Worm (Caenorhabditis elegans): ENCODE data around the gene srz-19.

Gene srz-19

DNA sequence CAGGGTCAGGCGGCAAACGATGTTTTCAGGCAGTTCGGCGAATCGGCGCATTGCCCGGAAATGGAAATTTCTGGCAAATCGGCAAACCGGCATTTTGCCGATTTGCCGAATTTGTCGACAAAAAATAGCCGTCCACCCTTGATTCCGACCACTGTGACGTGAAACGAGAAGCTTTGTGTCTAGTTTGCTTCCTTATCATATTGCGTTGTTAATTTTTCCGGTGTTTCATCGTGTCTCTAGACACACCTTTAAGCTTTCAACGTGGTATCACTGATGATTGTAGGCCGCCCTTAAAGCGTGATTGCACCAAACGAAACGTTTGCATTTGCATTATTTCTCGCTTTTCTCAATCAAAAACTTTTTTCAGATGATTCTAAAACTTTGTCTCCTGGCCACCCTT is 17.5 kb downstream of the srz-19 start, which contains the start of gene clec-71:
clec-71 (plus strand) TSS at position 362 of the 400 bp plus-strand sequence.
- TF ChIP-seq T22C8.4 (GFP tag; IDR thresholded peaks at IDR 0.05): no peak
- TF ChIP-seq ztf-23 (GFP tag; IDR thresholded peaks at IDR 0.05): no peak

DNA sequence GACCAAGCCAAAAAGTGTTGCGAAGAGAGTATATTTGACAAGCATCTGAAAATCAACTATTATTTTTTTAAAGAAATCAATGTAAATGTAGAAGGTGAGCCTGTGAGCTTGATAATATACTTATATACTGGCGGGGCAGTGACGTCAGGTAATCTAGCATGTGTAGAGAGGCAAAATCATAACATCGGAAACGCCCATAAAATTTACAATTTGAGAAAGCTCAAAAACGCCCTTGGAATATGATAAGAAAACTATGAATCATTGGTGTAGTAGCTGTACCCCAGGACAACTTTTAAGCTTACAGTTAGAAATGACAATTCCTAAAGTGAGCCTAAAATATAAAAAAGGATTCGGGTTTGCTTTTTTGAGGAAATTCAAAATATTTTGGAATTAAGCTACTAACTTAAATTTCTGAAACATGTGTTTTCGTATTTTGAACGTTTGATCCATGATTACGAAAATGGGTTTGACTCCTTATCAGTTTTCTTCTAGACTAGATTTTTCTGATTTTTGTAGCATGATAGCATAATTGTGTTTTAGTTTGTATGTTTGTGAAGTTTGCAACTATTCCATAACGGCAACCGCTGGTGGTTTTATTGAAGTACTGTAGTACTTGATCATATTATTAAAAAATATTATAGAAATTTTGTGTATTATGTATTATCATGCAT is 22.2 kb downstream of the srz-19 start, which contains the start of gene clec-174:
clec-174 (minus strand) TSS at position 51 of the 671 bp plus-strand sequence.
- no peak for TF ChIP-seq med-1 (GFP tag; optimal IDR thresholded peaks at IDR 0.05; ENCODE audit: insufficient read depth)
- TF ChIP-seq ztf-29 (GFP tag; IDR thresholded peaks at IDR 0.05): no peak
- no peak for TF ChIP-seq tab-1 (GFP tag; IDR thresholded peaks at IDR 0.05)
- TF ChIP-seq cog-1 (tag; optimal IDR thresholded peaks at IDR 0.05): no peak
- TF ChIP-seq klf-2 (GFP tag; conservative IDR thresholded peaks at IDR 0.05): no peak
- no peak for TF ChIP-seq ztf-23 (GFP tag; IDR thresholded peaks at IDR 0.05)
- TF ChIP-seq T22C8.4 (GFP tag; IDR thresholded peaks at IDR 0.05): no peak
- TF ChIP-seq flt-1 (GFP tag; IDR thresholded peaks at IDR 0.05): no peak
- no peak for TF ChIP-seq ref-1 (GFP tag; conservative IDR thresholded peaks at IDR 0.05)

DNA sequence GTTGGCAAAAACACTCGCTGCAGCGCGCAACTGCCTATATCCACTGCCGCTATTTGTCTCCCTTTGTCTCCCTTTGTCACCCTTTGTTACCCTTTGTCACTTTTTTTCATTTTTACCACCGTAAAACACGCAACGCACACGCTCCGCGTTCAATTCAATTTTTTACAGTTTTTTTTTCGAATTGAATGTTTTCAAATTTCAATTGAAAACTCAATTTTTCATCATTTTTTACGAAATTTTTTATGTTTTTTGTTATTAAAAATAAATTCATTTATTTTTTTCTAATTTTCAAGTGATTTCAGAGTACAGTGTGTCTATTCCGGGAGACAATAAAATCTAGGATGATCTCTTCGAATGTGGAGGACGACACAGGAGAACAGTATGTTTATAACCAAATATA is 23.4 kb downstream of the srz-19 start, which contains the start of gene Y46C8AL.11:
Y46C8AL.11 (plus strand) TSS at position 301 of the 400 bp plus-strand sequence.
- TF ChIP-seq cog-1 (tag; optimal IDR thresholded peaks at IDR 0.05): no peak
- no peak for TF ChIP-seq ref-1 (GFP tag; conservative IDR thresholded peaks at IDR 0.05)
- no peak for TF ChIP-seq ztf-29 (GFP tag; IDR thresholded peaks at IDR 0.05)
- no peak for TF ChIP-seq med-1 (GFP tag; optimal IDR thresholded peaks at IDR 0.05; ENCODE audit: insufficient read depth)
- TF ChIP-seq flt-1 (GFP tag; IDR thresholded peaks at IDR 0.05): no peak
- no peak for TF ChIP-seq klf-2 (GFP tag; conservative IDR thresholded peaks at IDR 0.05)
- no peak for TF ChIP-seq ztf-23 (GFP tag; IDR thresholded peaks at IDR 0.05)
- no peak for TF ChIP-seq T22C8.4 (GFP tag; IDR thresholded peaks at IDR 0.05)
- no peak for TF ChIP-seq tab-1 (GFP tag; IDR thresholded peaks at IDR 0.05)

DNA sequence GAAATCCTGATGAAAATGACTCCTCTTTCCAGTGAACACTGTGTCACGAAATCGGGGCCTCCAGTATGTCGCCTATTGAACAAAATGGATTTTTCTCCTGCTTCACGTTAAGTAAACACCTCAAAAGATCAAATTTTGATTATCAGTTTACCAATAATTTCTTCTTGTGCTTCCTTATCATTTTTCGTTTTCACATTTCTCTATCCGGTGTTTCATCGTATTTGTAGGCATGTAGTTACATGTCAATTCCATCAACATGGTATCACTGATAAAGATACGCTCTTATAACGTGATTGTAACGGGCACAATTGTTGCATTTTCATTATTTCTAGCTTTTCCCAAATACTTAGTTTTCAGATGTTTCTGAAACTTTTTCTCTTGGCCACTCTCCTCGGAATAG is 24.9 kb downstream of the srz-19 start, which contains the start of gene clec-72:
clec-72 (plus strand) TSS at position 358 of the 400 bp plus-strand sequence.
- no peak for TF ChIP-seq T22C8.4 (GFP tag; IDR thresholded peaks at IDR 0.05)
- no peak for TF ChIP-seq ref-1 (GFP tag; conservative IDR thresholded peaks at IDR 0.05)
- no peak for TF ChIP-seq flt-1 (GFP tag; IDR thresholded peaks at IDR 0.05)
- TF ChIP-seq ztf-23 (GFP tag; IDR thresholded peaks at IDR 0.05): no peak
- no peak for TF ChIP-seq klf-2 (GFP tag; conservative IDR thresholded peaks at IDR 0.05)
- no peak for TF ChIP-seq tab-1 (GFP tag; IDR thresholded peaks at IDR 0.05)
- TF ChIP-seq ztf-29 (GFP tag; IDR thresholded peaks at IDR 0.05): no peak
- no peak for TF ChIP-seq med-1 (GFP tag; optimal IDR thresholded peaks at IDR 0.05; ENCODE audit: insufficient read depth)
- no peak for TF ChIP-seq cog-1 (tag; optimal IDR thresholded peaks at IDR 0.05)

DNA sequence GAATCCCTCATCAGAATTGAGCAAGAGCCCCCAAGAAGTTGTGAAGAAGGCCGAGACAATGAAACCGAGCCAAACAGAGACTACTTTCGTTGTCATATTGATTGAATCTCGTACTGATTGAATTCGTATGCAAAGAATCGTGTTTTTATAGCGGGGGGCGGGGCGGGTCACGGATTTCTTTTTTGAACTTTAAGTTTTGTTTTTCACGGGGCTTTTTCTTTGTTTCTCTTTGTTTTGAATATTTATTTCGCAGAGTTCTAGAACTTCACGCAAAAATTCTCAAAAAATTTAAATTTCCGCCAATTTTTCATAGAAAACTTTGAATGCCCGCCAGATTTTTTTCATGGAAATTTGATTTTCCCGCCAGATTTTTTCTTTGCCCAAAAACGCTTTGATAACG is 36.5 kb downstream of the srz-19 start, which contains the start of gene clec-73:
clec-73 (minus strand) TSS at position 101 of the 400 bp plus-strand sequence.
- no peak for TF ChIP-seq med-1 (GFP tag; optimal IDR thresholded peaks at IDR 0.05; ENCODE audit: insufficient read depth)

DNA sequence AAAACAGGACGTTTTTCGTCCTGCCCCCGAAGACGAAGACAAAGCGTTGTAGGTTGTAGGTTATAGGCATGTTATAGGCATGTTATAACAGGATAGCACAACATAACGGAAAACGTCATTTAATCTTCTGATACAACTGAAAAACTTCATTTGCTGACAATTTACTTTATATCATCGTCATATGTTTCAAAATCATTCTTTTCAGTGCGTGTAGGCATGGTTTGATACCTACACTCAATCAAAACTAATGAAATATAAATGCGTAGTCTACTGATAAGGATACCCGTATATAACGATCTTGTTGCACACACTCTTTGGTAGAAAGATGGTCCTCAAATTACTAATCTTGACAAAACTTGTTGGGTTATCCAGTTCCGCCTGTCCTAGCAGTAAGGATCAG is 37.1 kb downstream of the srz-19 start, which contains the start of gene clec-74:
clec-74 (plus strand) TSS at position 301 of the 400 bp plus-strand sequence.
- TF ChIP-seq T22C8.4 (GFP tag; IDR thresholded peaks at IDR 0.05) (no peak), ref-1 (GFP tag; conservative IDR thresholded peaks at IDR 0.05) (no peak), ztf-29 (GFP tag; IDR thresholded peaks at IDR 0.05) (no peak), klf-2 (GFP tag; conservative IDR thresholded peaks at IDR 0.05) (no peak), flt-1 (GFP tag; IDR thresholded peaks at IDR 0.05) (no peak), med-1 (GFP tag; optimal IDR thresholded peaks at IDR 0.05; ENCODE audit: insufficient read depth) (no peak), cog-1 (tag; optimal IDR thresholded peaks at IDR 0.05) (no peak), tab-1 (GFP tag; IDR thresholded peaks at IDR 0.05) (no peak), ztf-23 (GFP tag; IDR thresholded peaks at IDR 0.05) (no peak)

DNA sequence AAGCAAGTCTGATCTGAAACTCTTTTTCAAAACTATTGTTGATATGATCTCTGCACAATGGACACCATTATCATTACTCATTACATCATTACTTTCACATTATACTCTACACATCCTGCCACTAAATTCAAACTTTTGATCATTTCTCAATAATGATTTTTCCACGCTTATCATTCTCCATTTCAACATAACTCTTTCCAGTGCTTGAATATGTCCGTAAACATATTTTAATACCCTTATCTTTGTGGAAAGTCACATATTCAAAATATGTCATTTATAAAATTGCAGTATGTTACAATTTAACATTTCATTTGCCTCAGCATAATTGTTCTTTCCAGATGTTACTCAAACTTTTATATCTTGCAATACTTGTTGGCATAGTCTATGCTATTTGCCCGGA is 40.8 kb downstream of the srz-19 start, which contains the start of gene clec-75:
clec-75 (plus strand) TSS at position 339 of the 400 bp plus-strand sequence.
- TF ChIP-seq ztf-23 (GFP tag; IDR thresholded peaks at IDR 0.05) (no peak), ref-1 (GFP tag; conservative IDR thresholded peaks at IDR 0.05) (no peak), med-1 (GFP tag; optimal IDR thresholded peaks at IDR 0.05; ENCODE audit: insufficient read depth) (no peak), cog-1 (tag; optimal IDR thresholded peaks at IDR 0.05) (no peak), tab-1 (GFP tag; IDR thresholded peaks at IDR 0.05) (no peak), klf-2 (GFP tag; conservative IDR thresholded peaks at IDR 0.05) (no peak), T22C8.4 (GFP tag; IDR thresholded peaks at IDR 0.05) (no peak), ztf-29 (GFP tag; IDR thresholded peaks at IDR 0.05) (no peak), flt-1 (GFP tag; IDR thresholded peaks at IDR 0.05) (no peak)

DNA sequence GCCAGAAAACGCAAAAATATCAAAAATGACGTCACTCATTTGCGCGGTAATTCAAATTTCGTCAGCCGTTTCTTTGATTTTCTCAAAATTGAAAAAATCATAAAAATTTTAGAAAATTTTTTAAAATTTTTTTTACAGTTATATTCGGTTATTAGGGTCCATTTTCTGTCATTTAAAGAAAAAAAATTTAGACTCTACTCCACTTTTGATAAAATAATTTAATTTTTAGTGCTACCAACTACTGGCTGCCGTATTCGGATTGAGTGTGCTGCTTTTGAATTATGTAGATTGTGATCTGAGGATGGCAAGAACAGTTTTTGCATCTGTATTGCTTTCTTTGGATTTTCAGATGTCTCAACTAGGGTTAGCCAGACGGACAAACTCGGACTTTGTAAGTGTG is 43.0 kb downstream of the srz-19 start, which contains the start of gene Y46C8AM.1:
Y46C8AM.1 (plus strand) TSS at position 301 of the 400 bp plus-strand sequence.
- TF ChIP-seq tab-1 (GFP tag; IDR thresholded peaks at IDR 0.05): no peak
- TF ChIP-seq ztf-23 (GFP tag; IDR thresholded peaks at IDR 0.05): no peak
- no peak for TF ChIP-seq T22C8.4 (GFP tag; IDR thresholded peaks at IDR 0.05)
- TF ChIP-seq klf-2 (GFP tag; conservative IDR thresholded peaks at IDR 0.05): no peak
- TF ChIP-seq cog-1 (tag; optimal IDR thresholded peaks at IDR 0.05): no peak
- TF ChIP-seq ref-1 (GFP tag; conservative IDR thresholded peaks at IDR 0.05): no peak
- TF ChIP-seq med-1 (GFP tag; optimal IDR thresholded peaks at IDR 0.05; ENCODE audit: insufficient read depth): no peak
- no peak for TF ChIP-seq flt-1 (GFP tag; IDR thresholded peaks at IDR 0.05)
- TF ChIP-seq ztf-29 (GFP tag; IDR thresholded peaks at IDR 0.05): no peak

DNA sequence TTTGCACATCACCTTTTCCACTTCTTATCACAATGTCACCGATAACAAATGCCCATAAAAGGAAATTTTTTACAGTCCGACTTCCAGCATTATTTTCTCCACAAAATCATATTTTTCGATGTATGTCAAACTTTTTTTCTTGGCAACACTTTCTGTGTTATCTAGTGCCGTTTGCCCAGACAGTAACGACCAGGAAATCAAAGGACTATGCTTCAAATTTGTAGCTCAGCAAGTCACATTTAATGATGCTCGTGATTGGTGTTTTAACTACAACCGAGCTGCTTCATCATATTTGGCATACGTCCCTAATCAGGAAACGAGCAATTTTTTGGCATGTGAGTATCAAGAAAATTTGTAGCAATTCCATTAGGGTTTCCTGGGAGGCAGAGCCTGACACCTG is 43.9 kb downstream of the srz-19 start:
- TF ChIP-seq tab-1 (GFP tag; IDR thresholded peaks at IDR 0.05): no peak
- TF ChIP-seq ztf-29 (GFP tag; IDR thresholded peaks at IDR 0.05): no peak
- no peak for TF ChIP-seq cog-1 (tag; optimal IDR thresholded peaks at IDR 0.05)
- no peak for TF ChIP-seq klf-2 (GFP tag; conservative IDR thresholded peaks at IDR 0.05)
- no peak for TF ChIP-seq med-1 (GFP tag; optimal IDR thresholded peaks at IDR 0.05; ENCODE audit: insufficient read depth)
- TF ChIP-seq ref-1 (GFP tag; conservative IDR thresholded peaks at IDR 0.05): no peak
- TF ChIP-seq ztf-23 (GFP tag; IDR thresholded peaks at IDR 0.05): no peak
- no peak for TF ChIP-seq T22C8.4 (GFP tag; IDR thresholded peaks at IDR 0.05)

Measured in whole organism, midembryonic.